Fruit fly (Drosophila melanogaster): ENCODE measurements around the gene ssp2.

ssp2 gene

DNA sequence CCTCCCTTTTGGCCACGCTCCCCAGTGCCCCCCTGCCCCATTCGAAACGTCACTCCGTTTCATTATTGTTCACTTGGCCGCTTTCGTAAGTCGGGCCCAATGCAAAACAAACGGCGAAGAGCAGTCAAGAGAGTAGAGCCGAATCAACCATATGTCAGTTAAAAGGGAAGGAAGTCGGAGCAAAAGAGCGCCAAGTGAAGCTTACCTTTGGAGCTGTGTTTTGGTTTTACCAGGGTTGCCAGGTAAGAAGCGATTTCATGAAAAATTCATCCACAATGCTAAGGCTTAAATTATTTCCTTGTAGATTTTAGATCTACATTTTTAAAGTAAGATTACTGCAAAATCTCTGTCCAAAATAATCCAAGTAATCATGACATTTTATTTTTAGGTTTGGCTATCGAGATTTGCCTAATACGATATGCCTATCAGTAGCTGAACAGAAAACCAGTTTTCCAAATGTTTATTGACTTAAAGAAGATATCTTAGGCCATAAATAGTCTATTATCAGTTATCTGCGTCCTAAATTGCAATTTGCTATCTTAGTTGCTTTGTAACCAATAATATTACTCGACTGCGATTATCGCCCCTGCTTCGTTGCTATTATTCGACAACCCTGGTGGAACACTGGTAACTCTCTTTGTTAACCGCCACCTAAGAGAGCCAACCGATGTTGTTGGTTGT, 26.4 kb upstream of the ssp2 start (continued):
- peak; percentile 86 for TF ChIP-seq Antp (GFP tag; optimal IDR thresholded peaks at IDR 0.05)
- no peak for TF ChIP-seq Dref (GFP tag; IDR thresholded peaks at IDR 0.05)
- peak; percentile 80 for TF ChIP-seq shn (GFP tag; optimal IDR thresholded peaks at IDR 0.05)
- TF ChIP-seq Atf6 (GFP tag; IDR thresholded peaks at IDR 0.05) = peak; percentile 65; the same call in 1 of the 2 replicates
- peak; percentile 75 for TF ChIP-seq CG30431 (GFP tag; optimal IDR thresholded peaks at IDR 0.05)
- TF ChIP-seq Lhr (GFP tag; optimal IDR thresholded peaks at IDR 0.05) = peak; percentile 75
- peak; percentile 36; the same call in 1 of the 4 replicates for TF ChIP-seq chinmo (GFP tag; IDR thresholded peaks at IDR 0.05; ENCODE audit: partially characterized antibody)
- TF ChIP-seq CG7556 (GFP tag; optimal IDR thresholded peaks at IDR 0.05) = peak; percentile 96
- TF ChIP-seq CG42726 (GFP tag; IDR thresholded peaks at IDR 0.05; ENCODE audit: partially characterized antibody) = no peak
- TF ChIP-seq ap (GFP tag; IDR thresholded peaks at IDR 0.05) = no peak
- TF ChIP-seq CG6813 (GFP tag; optimal IDR thresholded peaks at IDR 0.05) = peak; percentile 82
- TF ChIP-seq CG6854 (GFP tag; optimal IDR thresholded peaks at IDR 0.05) = peak; percentile 84
- TF ChIP-seq HLH3B (GFP tag; IDR thresholded peaks at IDR 0.05) = peak; percentile 59
- peak; percentile 80 for TF ChIP-seq Nf-YB (GFP tag; optimal IDR thresholded peaks at IDR 0.05)
- TF ChIP-seq CG12659 (GFP tag; optimal IDR thresholded peaks at IDR 0.05) = peak; percentile 96
- peak; percentile 65 for TF ChIP-seq Fer2 (tag; optimal IDR thresholded peaks at IDR 0.05)
- peak; percentile 59; the same call in 2 of the 3 replicates for TF ChIP-seq CG11093 (GFP tag; IDR thresholded peaks at IDR 0.05)
- TF ChIP-seq grau (tag; optimal IDR thresholded peaks at IDR 0.05) = peak; percentile 91
- TF ChIP-seq lov (optimal IDR thresholded peaks at IDR 0.05) = no peak
- TF ChIP-seq lov (GFP tag; IDR thresholded peaks at IDR 0.05) = 0 out of 3 replicates have a peak, but pooled peaks have one; percentile 52
- peak; percentile 77 for TF ChIP-seq tgo (GFP tag; IDR thresholded peaks at IDR 0.05)
- peak; percentile 58 for TF ChIP-seq Vsx1 (GFP tag; optimal IDR thresholded peaks at IDR 0.05)
- TF ChIP-seq CG13775 (GFP tag; optimal IDR thresholded peaks at IDR 0.05) = peak; percentile 93
- TF ChIP-seq pfk (GFP tag; optimal IDR thresholded peaks at IDR 0.05) = no peak
- TF ChIP-seq MBD-R2 (GFP tag; IDR thresholded peaks at IDR 0.05) = no peak
- TF ChIP-seq odd (GFP tag; optimal IDR thresholded peaks at IDR 0.05) = peak; percentile 92
- TF ChIP-seq so (GFP tag; IDR thresholded peaks at IDR 0.05) = no peak; the same call in 2 of the 3 replicates
- TF ChIP-seq Spps (tag; optimal IDR thresholded peaks at IDR 0.05) = peak; percentile 63
- peak; percentile 92 for TF ChIP-seq CG18619 (GFP tag; optimal IDR thresholded peaks at IDR 0.05)
- TF ChIP-seq Hr78 (GFP tag; optimal IDR thresholded peaks at IDR 0.05) = peak in 1 of 2 experiments; percentile 80
- no peak for TF ChIP-seq Oaz (GFP tag; IDR thresholded peaks at IDR 0.05)
- peak; percentile 88 for TF ChIP-seq CG7786 (GFP tag; optimal IDR thresholded peaks at IDR 0.05)
- TF ChIP-seq CG16779 (GFP tag; IDR thresholded peaks at IDR 0.05) = no peak
- TF ChIP-seq vnd (GFP tag; IDR thresholded peaks at IDR 0.05; ENCODE audit: partially characterized antibody) = no peak
- TF ChIP-seq Nf-YA (GFP tag; IDR thresholded peaks at IDR 0.05) = peak; percentile 21; the same call in 1 of the 2 replicates
- peak; percentile 54 for TF ChIP-seq tup (GFP tag; optimal IDR thresholded peaks at IDR 0.05)
- TF ChIP-seq CG30403 (GFP tag; optimal IDR thresholded peaks at IDR 0.05) = peak; percentile 93
- TF ChIP-seq Pdp1 (GFP tag; optimal IDR thresholded peaks at IDR 0.05) = peak; percentile 80 to 90
- no peak for TF ChIP-seq prd (optimal IDR thresholded peaks at IDR 0.05)
- TF ChIP-seq prd (GFP tag; IDR thresholded peaks at IDR 0.05) = peak; percentile 70; the same call in 2 of the 3 replicates
- peak; percentile 64 for TF ChIP-seq p53 (GFP tag; optimal IDR thresholded peaks at IDR 0.05)
- no peak for TF ChIP-seq CG14860 (GFP tag; IDR thresholded peaks at IDR 0.05; ENCODE audit: partially characterized antibody)
- peak; percentile 77 for TF ChIP-seq CG9932 (GFP tag; IDR thresholded peaks at IDR 0.05)
- TF ChIP-seq ac (GFP tag; optimal IDR thresholded peaks at IDR 0.05) = peak; percentile 42
- peak; percentile 25 for TF ChIP-seq BEAF-32 (GFP tag; optimal IDR thresholded peaks at IDR 0.05)
- peak; percentile 46; the same call in 1 of the 2 replicates for TF ChIP-seq gsb (GFP tag; IDR thresholded peaks at IDR 0.05)
- no peak for TF ChIP-seq Opbp (GFP tag; IDR thresholded peaks at IDR 0.05; ENCODE audit: partially characterized antibody)
- peak; percentile 73 for TF ChIP-seq CG13123 (GFP tag; optimal IDR thresholded peaks at IDR 0.05)
- peak; percentile 86 for TF ChIP-seq PHDP (tag; optimal IDR thresholded peaks at IDR 0.05)
